Worm (Caenorhabditis elegans) whole organism, L2 larva: ENCODE results near the gene T09B9.1.

ENCODE experiments used
- R02D3.7 ChIP-seq: fragments of 150-350 bp; optimal IDR thresholded peaks from 2 replicates; lab custom pipeline; 2014; ENCODE audit warnings: missing biosample characterization, missing genetic modification characterization
- zag-1 ChIP-seq: fragments of 150-350 bp; optimal IDR thresholded peaks from 2 replicates; lab custom pipeline; 2014; ENCODE audit warnings: missing biosample characterization, missing genetic modification characterization

DNA sequence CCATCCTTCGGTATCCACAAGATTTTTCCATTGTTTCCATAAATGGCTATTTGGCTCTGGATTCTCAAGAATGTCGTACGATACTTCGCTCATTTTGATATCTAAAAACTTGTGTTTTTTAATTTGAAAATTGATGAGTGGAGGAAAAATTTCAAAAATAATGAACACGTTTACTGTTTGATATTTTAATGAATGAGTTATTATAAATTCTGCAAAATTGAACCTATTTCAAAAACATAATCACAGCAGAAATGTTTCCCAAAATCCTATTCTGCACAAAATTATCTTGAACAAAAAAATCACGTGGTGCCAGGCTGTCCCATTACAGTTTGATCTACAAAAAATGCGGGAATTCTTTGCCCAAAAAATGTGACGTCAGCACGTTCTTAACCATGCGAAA lies 37.1 kb downstream of the T09B9.1 start, which contains the start of gene F36G3.2:
- no peak for TF ChIP-seq zag-1
- TF ChIP-seq R02D3.7 (tag; lab: Kevin White, UChicago), result no peak
